Fruit fly (Drosophila melanogaster): ENCODE data around the gene CG11694.
A peak's percentile ranks its signal among the peaks of the same experiment; 100 is the strongest.

CG11694 gene

dm6 chr3R:8284234-8284633, 27.7 kb downstream of the CG11694 start (continued):
- TF ChIP-seq CG2889 (GFP tag; IDR thresholded peaks at IDR 0.05) (0 out of 3 replicates have a peak, but pooled peaks have one; percentile 15), CG3407 (GFP tag; optimal IDR thresholded peaks at IDR 0.05) (no peak), CG14014 (GFP tag; IDR thresholded peaks at IDR 0.05) (no peak), stwl (tag; optimal IDR thresholded peaks at IDR 0.05) (no peak), crol (GFP tag; IDR thresholded peaks at IDR 0.05) (no peak), C15 (GFP tag; IDR thresholded peaks at IDR 0.05) (no peak), bcd (GFP tag; optimal IDR thresholded peaks at IDR 0.05) (no peak), tll (GFP tag; optimal IDR thresholded peaks at IDR 0.05) (peak in 1 of 2 experiments; percentile 75), CG34376 (GFP tag; optimal IDR thresholded peaks at IDR 0.05) (no peak), NK7.1 (GFP tag; optimal IDR thresholded peaks at IDR 0.05) (no peak), CG10979 (tag; optimal IDR thresholded peaks at IDR 0.05) (no peak), zen (tag; optimal IDR thresholded peaks at IDR 0.05) (peak; percentile 39), trem (tag; optimal IDR thresholded peaks at IDR 0.05) (no peak), Hsf (GFP tag; optimal IDR thresholded peaks at IDR 0.05) (no peak), D (optimal IDR thresholded peaks at IDR 0.05) (peak; percentile 100), D (GFP tag; optimal IDR thresholded peaks at IDR 0.05) (no peak), ttk (GFP tag; IDR thresholded peaks at IDR 0.05) (no peak), Opbp (GFP tag; IDR thresholded peaks at IDR 0.05; ENCODE audit: partially characterized antibody) (no peak), Mad (GFP tag; optimal IDR thresholded peaks at IDR 0.05) (no peak), ATbp (GFP tag; optimal IDR thresholded peaks at IDR 0.05) (no peak), chm (GFP tag; IDR thresholded peaks at IDR 0.05) (no peak), unc-4 (GFP tag; IDR thresholded peaks at IDR 0.05; ENCODE audit: partially characterized antibody) (no peak), Hmx (GFP tag; optimal IDR thresholded peaks at IDR 0.05) (no peak), CG15073 (GFP tag; optimal IDR thresholded peaks at IDR 0.05) (no peak), CG11093 (GFP tag; IDR thresholded peaks at IDR 0.05) (no peak), TFAM (GFP tag; optimal IDR thresholded peaks at IDR 0.05) (no peak), CG14965 (GFP tag; optimal IDR thresholded peaks at IDR 0.05; ENCODE audit: borderline replicate concordance) (no peak)

dm6 chr3R:8282727-8283126, 29.2 kb downstream of the CG11694 start:
- TF ChIP-seq CrebB (tag; optimal IDR thresholded peaks at IDR 0.05) (no peak), D19A (tag; optimal IDR thresholded peaks at IDR 0.05) (peak; percentile 23)

DNA sequence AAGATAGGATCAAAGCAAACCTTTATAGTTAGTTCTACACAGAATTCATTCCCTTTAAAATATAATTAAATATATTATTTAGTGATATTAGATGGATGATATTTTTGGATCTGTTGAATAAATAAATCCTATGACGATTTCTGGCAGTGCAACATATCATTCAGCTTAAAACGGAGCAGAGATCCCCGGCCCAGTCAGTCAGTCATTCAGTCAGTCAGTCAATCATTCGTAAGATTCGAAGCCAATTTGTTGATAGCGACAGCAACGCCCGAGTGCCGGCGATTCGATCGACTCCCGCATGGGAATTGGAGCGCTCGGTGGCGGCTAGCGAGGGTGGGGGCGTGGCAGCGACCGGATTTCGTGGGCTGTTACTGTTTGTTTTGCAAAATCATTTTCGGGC, 32.0 kb downstream of the CG11694 start:
- TF ChIP-seq vfl (GFP tag; optimal IDR thresholded peaks at IDR 0.05) = no peak
- TF ChIP-seq CG2116 (GFP tag; optimal IDR thresholded peaks at IDR 0.05) = no peak
- no peak for TF ChIP-seq Ravus (GFP tag; IDR thresholded peaks at IDR 0.05)
- no peak for TF ChIP-seq Dref (GFP tag; IDR thresholded peaks at IDR 0.05)
- no peak for TF ChIP-seq CG8478 (optimal IDR thresholded peaks at IDR 0.05)
- TF ChIP-seq hbn (GFP tag; IDR thresholded peaks at IDR 0.05; ENCODE audit: partially characterized antibody) = no peak
- no peak for TF ChIP-seq Sin3A (optimal IDR thresholded peaks at IDR 0.05)
- no peak for TF ChIP-seq Dip3 (GFP tag; optimal IDR thresholded peaks at IDR 0.05)
- no peak for TF ChIP-seq Dll (GFP tag; IDR thresholded peaks at IDR 0.05; ENCODE audit: partially characterized antibody)
- no peak for TF ChIP-seq eve (GFP tag; optimal IDR thresholded peaks at IDR 0.05)
- TF ChIP-seq bcd (GFP tag; optimal IDR thresholded peaks at IDR 0.05) = no peak
- TF ChIP-seq CG9876 (GFP tag; optimal IDR thresholded peaks at IDR 0.05) = no peak
- peak; percentile 90 for TF ChIP-seq CG8281 (tag; optimal IDR thresholded peaks at IDR 0.05)
- TF ChIP-seq crol (GFP tag; IDR thresholded peaks at IDR 0.05) = no peak
- TF ChIP-seq Fer2 (tag; optimal IDR thresholded peaks at IDR 0.05) = no peak
- TF ChIP-seq grau (tag; optimal IDR thresholded peaks at IDR 0.05) = no peak
- TF ChIP-seq Ssrp (tag; optimal IDR thresholded peaks at IDR 0.05) = no peak
- no peak for TF ChIP-seq CG12299 (tag; optimal IDR thresholded peaks at IDR 0.05)
- no peak for TF ChIP-seq gt (GFP tag; IDR thresholded peaks at IDR 0.05)
- no peak for TF ChIP-seq H2.0 (GFP tag; IDR thresholded peaks at IDR 0.05)
- no peak for TF ChIP-seq kay (GFP tag; optimal IDR thresholded peaks at IDR 0.05)
- 0 out of 3 replicates have a peak, but pooled peaks have one; percentile 32 for TF ChIP-seq Opbp (GFP tag; IDR thresholded peaks at IDR 0.05; ENCODE audit: partially characterized antibody)
- TF ChIP-seq salm (tag; optimal IDR thresholded peaks at IDR 0.05) = no peak
- peak; percentile 19 for TF ChIP-seq sens (GFP tag)
- TF ChIP-seq CoRest (tag; optimal IDR thresholded peaks at IDR 0.05) = no peak

Data from whole organism, embryonic.